Fruit fly (Drosophila melanogaster) whole organism, embryonic: ENCODE data around the gene Nup358.

ENCODE experiments used
- Ada2b ChIP-seq: fragments of 200-800 bp; sonication (Bioruptor generic); IDR thresholded peaks from 2 replicates; pipeline ENCODE4 v1.3.6; 2022; ENCODE audit warnings: missing biosample characterization, missing genetic modification characterization
- CG10267 ChIP-seq: fragments of 200-800 bp; sonication (Bioruptor generic); optimal IDR thresholded peaks from 2 replicates; lab custom pipeline; 2018; ENCODE audit warnings: missing biosample characterization, mild to moderate bottlenecking, missing genetic modification characterization, moderate library complexity
- CG13287 ChIP-seq: fragments of 200-800 bp; sonication (Bioruptor generic); IDR thresholded peaks from 2 replicates; pipeline ENCODE4 v1.3.6; 2022; ENCODE audit warnings: missing biosample characterization, missing genetic modification characterization; ENCODE audit not compliant: partially characterized antibody
- CG14965 ChIP-seq: fragments of 200-800 bp; sonication (Bioruptor generic); optimal IDR thresholded peaks from 2 replicates; lab custom pipeline; 2016; ENCODE audit warnings: missing biosample characterization, missing genetic modification characterization, borderline replicate concordance
- CG16815 ChIP-seq: fragments of 200-800 bp; sonication (Bioruptor generic); optimal IDR thresholded peaks from 3 replicates; lab custom pipeline; 2017; ENCODE audit warnings: missing biosample characterization, mild to moderate bottlenecking, missing genetic modification characterization
- CG17912 ChIP-seq: fragments of 200-800 bp; sonication (Bioruptor generic); optimal IDR thresholded peaks from 2 replicates; lab custom pipeline; 2018; ENCODE audit warnings: missing biosample characterization, mild to moderate bottlenecking, missing genetic modification characterization
- CG3281 ChIP-seq: fragments of 200-800 bp; sonication (Bioruptor generic); optimal IDR thresholded peaks from 3 replicates; lab custom pipeline; 2017; ENCODE audit warnings: missing biosample characterization, mild to moderate bottlenecking, missing genetic modification characterization
- CG3995 ChIP-seq: fragments of 200-800 bp; sonication (Bioruptor generic); optimal IDR thresholded peaks from 3 replicates; lab custom pipeline; 2016; ENCODE audit warnings: missing biosample characterization, missing genetic modification characterization
- CG43689 ChIP-seq: fragments of 200-800 bp; sonication (Bioruptor generic); IDR thresholded peaks from 2 replicates; pipeline ENCODE4 v1.3.6; 2022; ENCODE audit warnings: missing biosample characterization, missing genetic modification characterization
- CG4730 ChIP-seq: fragments of 200-800 bp; sonication (Bioruptor generic); IDR thresholded peaks from 2 replicates; pipeline ENCODE4 v1.3.6; 2022; ENCODE audit warnings: missing biosample characterization, missing genetic modification characterization
- CG4820 ChIP-seq: fragments of 200-800 bp; sonication (Bioruptor generic); optimal IDR thresholded peaks from 3 replicates; lab custom pipeline; 2016; ENCODE audit warnings: missing biosample characterization, missing genetic modification characterization
- CG5953 ChIP-seq: fragments of 200-800 bp; sonication (Bioruptor generic); IDR thresholded peaks from 2 replicates; pipeline ENCODE4 v1.3.6; 2022; ENCODE audit warnings: missing biosample characterization, missing genetic modification characterization
- CG7556 ChIP-seq: fragments of 200-800 bp; sonication (Bioruptor generic); optimal IDR thresholded peaks from 2 replicates; lab custom pipeline; 2017; ENCODE audit warnings: missing biosample characterization, mild to moderate bottlenecking, missing genetic modification characterization
- CG8388 ChIP-seq: fragments of 200-800 bp; sonication (Bioruptor generic); optimal IDR thresholded peaks from 2 replicates; lab custom pipeline; 2019; ENCODE audit warnings: missing biosample characterization, mild to moderate bottlenecking, missing genetic modification characterization, moderate library complexity
- CG8765 ChIP-seq: fragments of 200-800 bp; sonication (Bioruptor generic); IDR thresholded peaks from 2 replicates; pipeline ENCODE4 v1.3.6; 2022; ENCODE audit warnings: missing biosample characterization, missing genetic modification characterization
- HLH54F ChIP-seq: fragments of 200-800 bp; sonication (Bioruptor generic); optimal IDR thresholded peaks from 3 replicates; lab custom pipeline; 2016; ENCODE audit warnings: missing biosample characterization, missing genetic modification characterization
- HLHmδ ChIP-seq: fragments of 200-800 bp; sonication (Bioruptor generic); optimal IDR thresholded peaks from 2 replicates; lab custom pipeline; 2018; ENCODE audit warnings: missing biosample characterization, mild to moderate bottlenecking, missing genetic modification characterization, moderate library complexity
- Hsf ChIP-seq: fragments of 200-800 bp; sonication (Bioruptor generic); optimal IDR thresholded peaks from 3 replicates; lab custom pipeline; 2016; ENCODE audit warnings: missing biosample characterization, missing genetic modification characterization
- Jarid2 ChIP-seq: fragments of 200-800 bp; sonication (Bioruptor generic); optimal IDR thresholded peaks from 3 replicates; lab custom pipeline; 2017; ENCODE audit warnings: mild to moderate bottlenecking, missing biosample characterization, missing genetic modification reagents, missing genetic modification characterization
- Kr ChIP-seq: fragments of 200-800 bp; sonication (Bioruptor generic); optimal IDR thresholded peaks from 2 replicates; lab custom pipeline; 2017; ENCODE audit warnings: missing biosample characterization, mild to moderate bottlenecking, missing genetic modification characterization
- Lim3 ChIP-seq: fragments of 200-800 bp; sonication (Bioruptor generic); IDR thresholded peaks from 2 replicates; pipeline ENCODE4 v1.3.6; 2022; ENCODE audit warnings: missing biosample characterization, missing genetic modification characterization
- Mad ChIP-seq: fragments of 200-800 bp; sonication (Bioruptor generic); optimal IDR thresholded peaks from 2 replicates; lab custom pipeline; 2016; ENCODE audit warnings: missing biosample characterization, missing genetic modification characterization
- NC2β ChIP-seq: fragments of 200-800 bp; sonication (Bioruptor generic); optimal IDR thresholded peaks from 2 replicates; lab custom pipeline; 2016; ENCODE audit warnings: missing biosample characterization, missing genetic modification characterization
- Tbp ChIP-seq: fragments of >200 bp; optimal IDR thresholded peaks from 2 replicates; lab custom pipeline; 2018; ENCODE audit warnings: missing biosample characterization, missing genetic modification characterization
- amos ChIP-seq: fragments of 200-800 bp; sonication (Bioruptor generic); IDR thresholded peaks from 2 replicates; pipeline ENCODE4 v1.3.6; 2022; ENCODE audit warnings: missing biosample characterization, missing genetic modification characterization; ENCODE audit not compliant: partially characterized antibody
- aop ChIP-seq: fragments of 200-800 bp; sonication (Bioruptor generic); IDR thresholded peaks from 2 replicates; pipeline ENCODE4 v1.3.6; 2022; ENCODE audit warnings: missing biosample characterization, missing genetic modification characterization
- bsh ChIP-seq, 2 experiments: fragments of 200-800 bp; sonication (Bioruptor generic); optimal IDR thresholded peaks; 2 replicates each; lab custom pipeline; 2017 to 2018; ENCODE audit warnings: mild to moderate bottlenecking in 2 of 2, missing biosample characterization in 2 of 2, missing genetic modification characterization in 2 of 2, moderate library complexity in 1 of 2
- btn ChIP-seq: fragments of 200-800 bp; sonication (Bioruptor generic); optimal IDR thresholded peaks from 2 replicates; lab custom pipeline; 2016; ENCODE audit warnings: missing biosample characterization, missing genetic modification characterization
- crol ChIP-seq: fragments of 200-800 bp; sonication (Bioruptor generic); IDR thresholded peaks from 2 replicates; pipeline ENCODE4 v1.3.6; 2022; ENCODE audit warnings: missing biosample characterization, missing genetic modification characterization
- crp ChIP-seq, 2 experiments: fragments of 200-800 bp; sonication (Bioruptor generic); optimal IDR thresholded peaks; 2 replicates in 1 of 2; 3 replicates in 1 of 2; lab custom pipeline; 2017; ENCODE audit warnings: missing biosample characterization in 2 of 2, missing genetic modification characterization in 2 of 2, mild to moderate bottlenecking in 1 of 2, moderate library complexity in 1 of 2
- danr ChIP-seq: fragments of 200-800 bp; sonication (Bioruptor generic); IDR thresholded peaks from 2 replicates; pipeline ENCODE4 v1.3.6; 2022; ENCODE audit warnings: missing biosample characterization, missing genetic modification characterization
- dysf ChIP-seq: fragments of 200-800 bp; sonication (Bioruptor generic); IDR thresholded peaks from 3 replicates; pipeline ENCODE4 v1.3.6; 2022; ENCODE audit warnings: missing biosample characterization, missing genetic modification characterization
- emc ChIP-seq: fragments of 200-800 bp; sonication (Bioruptor generic); optimal IDR thresholded peaks from 2 replicates; lab custom pipeline; 2016; ENCODE audit warnings: missing biosample characterization, missing genetic modification characterization
- ftz-f1 ChIP-seq: fragments of 200-800 bp; sonication (Bioruptor generic); optimal IDR thresholded peaks from 2 replicates; lab custom pipeline; 2016; ENCODE audit warnings: missing biosample characterization, missing genetic modification characterization
- grn ChIP-seq: fragments of 200-800 bp; sonication (Bioruptor generic); optimal IDR thresholded peaks from 3 replicates; lab custom pipeline; 2017; ENCODE audit warnings: missing biosample characterization, missing genetic modification characterization
- gro ChIP-seq: fragments of 200-800 bp; sonication (Bioruptor generic); optimal IDR thresholded peaks from 2 replicates; lab custom pipeline; 2016; ENCODE audit warnings: missing biosample characterization, missing genetic modification characterization
- ind ChIP-seq: fragments of 200-800 bp; sonication (Bioruptor generic); optimal IDR thresholded peaks from 3 replicates; lab custom pipeline; 2016; ENCODE audit warnings: missing biosample characterization, missing genetic modification characterization
- klu ChIP-seq: fragments of 200-800 bp; sonication (Bioruptor generic); IDR thresholded peaks from 2 replicates; pipeline ENCODE4 v1.3.6; 2022; ENCODE audit warnings: missing biosample characterization, missing genetic modification characterization
- lmd ChIP-seq: fragments of 200-800 bp; sonication (Bioruptor generic); IDR thresholded peaks from 2 replicates; pipeline ENCODE4 v1.3.6; 2022; ENCODE audit warnings: missing biosample characterization, missing genetic modification characterization
- nau ChIP-seq: fragments of 200-800 bp; sonication (Bioruptor generic); optimal IDR thresholded peaks from 3 replicates; lab custom pipeline; 2017; ENCODE audit warnings: missing biosample characterization, mild to moderate bottlenecking, missing genetic modification characterization, missing genetic modification reagents
- nmo ChIP-seq: fragments of 200-800 bp; sonication (Bioruptor generic); optimal IDR thresholded peaks from 2 replicates; lab custom pipeline; 2018; ENCODE audit warnings: missing biosample characterization, mild to moderate bottlenecking, missing genetic modification characterization, moderate library complexity
- pnt ChIP-seq: fragments of 200-800 bp; sonication (Bioruptor generic); optimal IDR thresholded peaks from 3 replicates; lab custom pipeline; 2016; ENCODE audit warnings: missing biosample characterization, missing genetic modification characterization
- pros ChIP-seq: fragments of 200-800 bp; sonication (Bioruptor generic); optimal IDR thresholded peaks from 3 replicates; lab custom pipeline; 2019; ENCODE audit warnings: missing biosample characterization, mild to moderate bottlenecking, missing genetic modification characterization, moderate library complexity
- row ChIP-seq: fragments of 200-800 bp; sonication (Bioruptor generic); IDR thresholded peaks from 3 replicates; pipeline ENCODE4 v1.3.6; 2022; ENCODE audit warnings: missing biosample characterization, missing genetic modification characterization
- schlank ChIP-seq: fragments of 200-800 bp; sonication (Bioruptor generic); optimal IDR thresholded peaks from 2 replicates; lab custom pipeline; 2018; ENCODE audit warnings: missing biosample characterization, mild to moderate bottlenecking, missing genetic modification characterization
- scrt ChIP-seq: fragments of 200-800 bp; sonication (Bioruptor generic); optimal IDR thresholded peaks from 2 replicates; lab custom pipeline; 2018; ENCODE audit warnings: missing biosample characterization, mild to moderate bottlenecking, missing genetic modification characterization, moderate library complexity
- sug ChIP-seq: fragments of 200-800 bp; optimal IDR thresholded peaks from 2 replicates; lab custom pipeline; 2019; ENCODE audit warnings: missing biosample characterization, mild to moderate bottlenecking, missing genetic modification characterization, moderate library complexity
- tio ChIP-seq: fragments of 200-800 bp; sonication (Bioruptor generic); optimal IDR thresholded peaks from 2 replicates; lab custom pipeline; 2017; ENCODE audit warnings: missing biosample characterization, missing genetic modification characterization, inconsistent platforms
- vvl ChIP-seq: fragments of 200-800 bp; sonication (Bioruptor generic); IDR thresholded peaks from 2 replicates; pipeline ENCODE4 v1.3.6; 2022; ENCODE audit warnings: missing biosample characterization, missing genetic modification characterization
- zfh1 ChIP-seq: fragments of 200-800 bp; sonication (Bioruptor generic); IDR thresholded peaks from 3 replicates; pipeline ENCODE4 v1.3.6; 2022; ENCODE audit warnings: missing biosample characterization, missing genetic modification characterization

Nup358 gene

DNA sequence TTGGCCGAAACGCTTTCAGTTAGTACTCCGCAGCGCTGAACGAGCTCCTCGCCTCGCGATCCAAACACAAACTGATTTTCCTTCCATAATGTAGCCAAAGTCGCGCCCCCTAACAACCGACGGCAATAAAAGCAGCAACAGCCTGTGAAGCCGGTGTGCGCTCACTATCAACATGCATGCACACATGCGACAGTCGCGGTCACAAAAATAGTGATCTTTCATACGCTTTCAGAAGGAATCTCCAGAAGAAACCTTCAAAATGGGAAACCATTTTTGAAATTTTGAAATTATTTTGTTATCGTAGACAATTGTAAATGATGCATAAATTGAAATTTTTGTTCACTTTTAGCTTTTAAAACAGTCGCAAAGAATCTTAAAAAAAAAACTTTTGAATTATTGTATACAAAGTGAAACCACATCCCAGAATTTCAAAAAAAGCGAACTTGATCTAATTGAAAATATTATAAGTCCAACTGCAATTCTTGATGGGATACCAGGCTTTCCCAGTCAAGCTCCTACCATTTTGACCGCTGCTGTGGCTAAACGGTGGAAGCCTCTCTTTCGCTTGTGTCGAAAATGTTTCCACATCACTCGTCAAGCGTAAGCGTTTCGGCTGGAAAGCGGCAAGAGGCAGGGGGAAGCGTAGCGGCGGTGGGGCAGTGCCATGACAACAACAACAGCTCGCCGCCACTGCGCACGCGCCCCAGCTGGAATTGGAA is 16.7 kb upstream of the Nup358 start, which contains the start of gene Cad96Cb (continued):
- TF ChIP-seq sug (tag; lab: Kevin White, UChicago) (no peak), CG8388 (peak; percentile 85), Lim3 (GFP tag; lab: Robert Waterston, UW) (no peak), CG43689 (GFP tag; lab: Robert Waterston, UW) (no peak), CG17912 (GFP tag; lab: Kevin White, UChicago) (no peak), HLH54F (peak; percentile 61), CG13287 (GFP tag; lab: Robert Waterston, UW) (no peak), amos (GFP tag; lab: Robert Waterston, UW) (no peak), klu (GFP tag; lab: Robert Waterston, UW) (peak; percentile 10; the same call in 1 of the 2 replicates), btn (GFP tag; lab: Kevin White, UChicago) (peak; percentile 81), CG16815 (peak; percentile 79), dysf (GFP tag; lab: Robert Waterston, UW) (peak; percentile 73), ind (GFP tag; lab: Kevin White, UChicago) (peak; percentile 79), Hsf (GFP tag; lab: Kevin White, UChicago) (peak; percentile 81), crp (GFP tag; optimal IDR thresholded peaks at IDR 0.05; lab: Kevin White, UChicago) (peak in 1 of 2 experiments; percentile 43), lmd (GFP tag; lab: Robert Waterston, UW) (peak; percentile 61; the same call in 1 of the 2 replicates), tio (peak; percentile 91), Mad (GFP tag; lab: Kevin White, UChicago) (peak; percentile 72), nau (no peak), CG10267 (tag; lab: Kevin White, UChicago) (peak; percentile 84), Tbp (GFP tag; lab: Kevin White, UChicago) (no peak), Ada2b (GFP tag; lab: Robert Waterston, UW) (no peak), CG3281 (GFP tag; lab: Kevin White, UChicago) (no peak), vvl (GFP tag; lab: Robert Waterston, UW) (peak; percentile 63), HLHmδ (GFP tag; lab: Kevin White, UChicago) (no peak), CG5953 (GFP tag; lab: Robert Waterston, UW) (no peak), Kr (peak; percentile 9), CG14965 (GFP tag; lab: Kevin White, UChicago) (peak; percentile 40), zfh1 (GFP tag; lab: Robert Waterston, UW) (peak; percentile 44; the same call in 1 of the 3 replicates), gro (GFP tag; lab: Kevin White, UChicago) (no peak), Jarid2 (GFP tag; lab: Kevin White, UChicago) (peak; percentile 53), CG3995 (GFP tag; lab: Kevin White, UChicago) (peak; percentile 5), CG4820 (GFP tag; lab: Kevin White, UChicago) (peak; percentile 89), row (GFP tag; lab: Robert Waterston, UW) (peak; percentile 66; the same call in 2 of the 3 replicates), crol (GFP tag; lab: Robert Waterston, UW) (peak; percentile 75), scrt (peak; percentile 48), CG8765 (GFP tag; lab: Robert Waterston, UW) (no peak), bsh (GFP tag; optimal IDR thresholded peaks at IDR 0.05; lab: Kevin White, UChicago) (peak; percentile 84 to 91), danr (GFP tag; lab: Robert Waterston, UW) (peak; percentile 44; the same call in 1 of the 2 replicates), nmo (GFP tag; lab: Kevin White, UChicago) (peak; percentile 95), CG4730 (GFP tag; lab: Robert Waterston, UW) (no peak), schlank (tag; lab: Kevin White, UChicago) (no peak), grn (GFP tag; lab: Kevin White, UChicago) (peak; percentile 0), emc (peak; percentile 49), pros (GFP tag; lab: Kevin White, UChicago) (no peak), pnt (peak; percentile 74), aop (GFP tag; lab: Robert Waterston, UW) (no peak), NC2β (GFP tag; lab: Kevin White, UChicago) (peak; percentile 73), CG7556 (GFP tag; lab: Kevin White, UChicago) (peak; percentile 95), ftz-f1 (GFP tag; lab: Kevin White, UChicago) (no peak)
